Fruit fly (Drosophila melanogaster) Kc167 (cell line): ENCODE data around the gene CG5776.

ENCODE experiments used
- Myc ChIP-seq: fragments of >200 bp; optimal IDR thresholded peaks from 2 replicates; lab custom pipeline; 2017; ENCODE audit warnings: missing external identifiers
- Sin3A ChIP-seq: fragments of >200 bp; optimal IDR thresholded peaks from 2 replicates; lab custom pipeline; 2018; ENCODE audit warnings: missing external identifiers
- h ChIP-seq: fragments of >200 bp; optimal IDR thresholded peaks from 3 replicates; lab custom pipeline; 2018; ENCODE audit warnings: missing external identifiers
- psq ChIP-seq: fragments of >200 bp; optimal IDR thresholded peaks from 2 replicates; lab custom pipeline; 2017; ENCODE audit warnings: missing external identifiers
- ttk ChIP-seq: sonication (Bioruptor generic); optimal IDR thresholded peaks from 2 replicates; lab custom pipeline; 2017; ENCODE audit warnings: missing external identifiers

DNA sequence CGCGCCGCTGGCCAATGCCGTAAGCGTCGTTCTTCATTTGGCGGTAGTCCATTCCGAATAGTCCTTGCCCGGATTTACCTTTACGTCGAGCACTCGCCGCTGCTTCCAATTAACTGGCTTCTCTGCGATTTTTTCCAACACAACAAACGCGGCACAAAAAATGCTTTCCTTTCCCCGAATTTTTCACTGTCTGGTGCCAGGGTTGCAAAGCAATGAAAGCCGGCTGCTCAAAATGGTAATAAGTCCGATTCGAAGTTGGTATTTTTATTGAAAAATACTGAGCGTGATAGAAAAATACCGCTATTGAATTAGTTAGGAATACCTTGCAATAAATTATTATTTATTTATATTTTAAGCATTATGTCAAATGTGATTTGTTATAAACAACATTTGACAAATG is 8.0 kb upstream of the CG5776 start:
- TF ChIP-seq Myc (lab: Kevin White, UChicago) (no peak), Sin3A (lab: Kevin White, UChicago) (no peak), ttk (no peak), h (lab: Kevin White, UChicago) (no peak), psq (no peak)
